Worm (Caenorhabditis elegans) whole organism, L1 larva: Measurements from ENCODE around the gene mmad-1.

Experiments used
- ceh-82 ChIP-seq, 3 experiments: fragments of 150-350 bp in 1 of 3; sonication (generic microtip) in 2 of 3; optimal IDR thresholded peaks; 2 replicates each; lab custom pipeline; 2014 to 2017; ENCODE audit warnings: missing biosample characterization in 3 of 3, missing genetic modification characterization in 3 of 3
- rnt-1 ChIP-seq: sonication (generic microtip); optimal IDR thresholded peaks from 2 replicates; lab custom pipeline; 2016; ENCODE audit warnings: mild to moderate bottlenecking, missing genetic modification characterization, moderate library complexity, missing compliant biosample characterization

- TF ChIP-seq rnt-1 (tag; lab: Kevin White, UChicago) (no peak), ceh-82 (tag; optimal IDR thresholded peaks at IDR 0.05; lab: Kevin White, UChicago) (no peak)
Measured at ce11 chrIII:13524021-13524420, 24.8 kb downstream of the mmad-1 start, which contains the start of gene pod-1.
